Fruit fly (Drosophila melanogaster) whole organism, wandering third instar larva: ENCODE measurements around the gene CG31100.

Experiments
- CG32264 ChIP-seq: fragments of 200-800 bp; sonication (Bioruptor generic); optimal IDR thresholded peaks from 2 replicates; lab custom pipeline; 2016; ENCODE audit warnings: missing biosample characterization, missing genetic modification characterization
- CG9705 ChIP-seq: fragments of 200-800 bp; sonication (Bioruptor generic); optimal IDR thresholded peaks from 2 replicates; lab custom pipeline; 2018; ENCODE audit warnings: missing biosample characterization, mild to moderate bottlenecking, missing genetic modification characterization
- CrebA ChIP-seq: fragments of 200-800 bp; sonication (Bioruptor generic); optimal IDR thresholded peaks from 2 replicates; lab custom pipeline; 2016; ENCODE audit warnings: missing biosample characterization, mild to moderate bottlenecking, missing genetic modification characterization, borderline replicate concordance
- Dfd ChIP-seq: fragments of >200 bp; optimal IDR thresholded peaks from 2 replicates; lab custom pipeline; 2017; ENCODE audit warnings: missing biosample characterization, missing genetic modification characterization
- GATAd ChIP-seq: sonication (Bioruptor generic); optimal IDR thresholded peaks from 2 replicates; lab custom pipeline; 2016; ENCODE audit warnings: missing biosample characterization, missing genetic modification characterization
- HLH106 ChIP-seq: fragments of 200-800 bp; optimal IDR thresholded peaks from 3 replicates; lab custom pipeline; 2019; ENCODE audit warnings: missing biosample characterization, mild to moderate bottlenecking, missing genetic modification characterization, moderate library complexity
- Hnf4 ChIP-seq: fragments of 200-800 bp; sonication (Bioruptor generic); optimal IDR thresholded peaks from 2 replicates; lab custom pipeline; 2016; ENCODE audit warnings: missing biosample characterization, mild to moderate bottlenecking, missing genetic modification characterization
- Hr78 ChIP-seq: fragments of >200 bp; optimal IDR thresholded peaks from 2 replicates; lab custom pipeline; 2017; ENCODE audit warnings: missing biosample characterization, missing genetic modification characterization
- Jra ChIP-seq: sonication (Bioruptor generic); optimal IDR thresholded peaks from 2 replicates; lab custom pipeline; 2016; ENCODE audit warnings: missing biosample characterization, missing genetic modification characterization
- Mio ChIP-seq: sonication (Bioruptor generic); optimal IDR thresholded peaks from 2 replicates; lab custom pipeline; 2016; ENCODE audit warnings: missing biosample characterization, missing genetic modification characterization
- Myc ChIP-seq: fragments of >200 bp; optimal IDR thresholded peaks from 2 replicates; lab custom pipeline; 2017
- N ChIP-seq: fragments of >200 bp; optimal IDR thresholded peaks from 2 replicates; lab custom pipeline; 2018; ENCODE audit warnings: missing biosample characterization, missing external identifiers, missing genetic modification characterization
- OdsH ChIP-seq: fragments of 200-800 bp; sonication (Bioruptor generic); optimal IDR thresholded peaks from 2 replicates; lab custom pipeline; 2016; ENCODE audit warnings: missing biosample characterization, mild to moderate bottlenecking, missing genetic modification characterization
- Rel ChIP-seq, 2 experiments: fragments of 200-800 bp; sonication (Bioruptor generic) in 1 of 2; optimal IDR thresholded peaks; 2 replicates in 1 of 2; 3 replicates in 1 of 2; lab custom pipeline; 2016 to 2019; ENCODE audit warnings: mild to moderate bottlenecking in 2 of 2, missing biosample characterization in 2 of 2, missing genetic modification characterization in 2 of 2, moderate library complexity in 1 of 2
- Vsx2 ChIP-seq: fragments of 200-300, 225-300 bp; sonication (Bioruptor generic); optimal IDR thresholded peaks from 2 replicates; lab custom pipeline; 2018; ENCODE audit warnings: missing biosample characterization, missing genetic modification characterization; ENCODE audit not compliant: partially characterized antibody
- br ChIP-seq: fragments of 200-800 bp; sonication (Bioruptor generic); optimal IDR thresholded peaks from 2 replicates; lab custom pipeline; 2016; ENCODE audit warnings: missing biosample characterization, missing genetic modification characterization
- dl ChIP-seq, 2 experiments: fragments of 175-275, 200-275 bp in 1 of 2; fragments of 200-275 bp in 1 of 2; sonication (Bioruptor generic); optimal IDR thresholded peaks; lab custom pipeline; 2018; ENCODE audit warnings: mild to moderate bottlenecking in 2 of 2, missing biosample characterization in 2 of 2, missing genetic modification characterization in 2 of 2, moderate library complexity in 2 of 2; ENCODE audit not compliant: partially characterized antibody in 2 of 2, insufficient read depth in 1 of 2
- foxo ChIP-seq, 2 experiments: fragments of 200-800 bp; sonication (Bioruptor generic); optimal IDR thresholded peaks; 2 replicates in 1 of 2; 3 replicates in 1 of 2; lab custom pipeline; 2016 to 2017; ENCODE audit warnings: missing biosample characterization in 2 of 2, missing genetic modification characterization in 2 of 2
- fru ChIP-seq: fragments of 200-800 bp; sonication (Bioruptor generic); optimal IDR thresholded peaks from 3 replicates; lab custom pipeline; 2016; ENCODE audit warnings: missing biosample characterization, mild to moderate bottlenecking, missing genetic modification characterization
- h ChIP-seq: fragments of 200-800 bp; sonication (Bioruptor generic); optimal IDR thresholded peaks from 3 replicates; lab custom pipeline; 2016; ENCODE audit warnings: missing biosample characterization, mild to moderate bottlenecking, missing genetic modification characterization
- jim ChIP-seq: fragments of 175-275, 200-325 bp; sonication (Bioruptor generic); optimal IDR thresholded peaks from 2 replicates; lab custom pipeline; 2016; ENCODE audit warnings: missing biosample characterization, mild to moderate bottlenecking, missing genetic modification characterization
- lola ChIP-seq: fragments of >200 bp; optimal IDR thresholded peaks from 2 replicates; lab custom pipeline; 2017; ENCODE audit warnings: missing biosample characterization, missing genetic modification characterization
- pan ChIP-seq: fragments of >200 bp; optimal IDR thresholded peaks from 2 replicates; lab custom pipeline; 2017
- psq ChIP-seq: fragments of 200-800 bp; sonication (Bioruptor generic); optimal IDR thresholded peaks from 3 replicates; lab custom pipeline; 2017; ENCODE audit warnings: missing biosample characterization, mild to moderate bottlenecking, missing genetic modification characterization, moderate library complexity
- rgr ChIP-seq: fragments of 200-800 bp; sonication (Bioruptor generic); optimal IDR thresholded peaks from 3 replicates; lab custom pipeline; 2016; ENCODE audit warnings: missing biosample characterization, mild to moderate bottlenecking, missing genetic modification characterization
- sage ChIP-seq: fragments of 200-800 bp; sonication (Bioruptor generic); optimal IDR thresholded peaks from 2 replicates; lab custom pipeline; 2016; ENCODE audit warnings: missing biosample characterization, mild to moderate bottlenecking, missing genetic modification characterization
- sv ChIP-seq: fragments of 200-800 bp; sonication (Bioruptor generic); optimal IDR thresholded peaks from 3 replicates; lab custom pipeline; 2016; ENCODE audit warnings: missing biosample characterization, missing genetic modification characterization
- woc ChIP-seq: sonication (Bioruptor generic); optimal IDR thresholded peaks from 2 replicates; lab custom pipeline; 2016; ENCODE audit warnings: missing biosample characterization, mild to moderate bottlenecking, missing genetic modification characterization

CG31100 gene

DNA sequence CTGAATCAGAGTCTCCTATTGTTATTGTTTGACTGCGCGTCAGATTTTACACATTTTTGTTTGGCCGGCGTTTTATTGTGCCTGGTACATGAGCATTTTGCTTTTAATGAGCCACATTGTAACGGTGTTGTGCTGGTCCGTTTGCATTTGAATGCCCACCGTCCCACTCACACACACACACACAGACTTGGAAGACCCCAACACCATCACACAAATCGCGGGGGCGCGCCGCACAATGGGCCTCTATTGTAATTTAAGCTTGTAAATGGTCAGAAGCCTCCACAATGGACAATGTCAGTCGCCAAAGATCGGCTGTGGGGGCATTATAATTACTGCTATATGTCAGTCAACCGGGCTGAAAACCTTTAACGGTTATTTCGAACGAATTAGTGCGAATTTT is 47.1 kb downstream of the CG31100 start:
- no peak for TF ChIP-seq sv
- TF ChIP-seq rgr = no peak
- TF ChIP-seq Hr78 = no peak
- no peak for TF ChIP-seq h
- no peak for TF ChIP-seq jim (GFP tag; lab: Kevin White, UChicago)
- no peak for TF ChIP-seq Myc (lab: Kevin White, UChicago)
- TF ChIP-seq pan (lab: Kevin White, UChicago) = no peak
- no peak for TF ChIP-seq foxo (GFP tag; optimal IDR thresholded peaks at IDR 0.05; lab: Kevin White, UChicago)
- TF ChIP-seq Vsx2 (GFP tag; lab: Kevin White, UChicago) = no peak
- TF ChIP-seq GATAd (GFP tag; lab: Kevin White, UChicago) = no peak
- TF ChIP-seq sage (GFP tag; lab: Kevin White, UChicago) = no peak
- no peak for TF ChIP-seq CG32264 (GFP tag; lab: Kevin White, UChicago)
- TF ChIP-seq, all 38 proteins: peak for 0

DNA sequence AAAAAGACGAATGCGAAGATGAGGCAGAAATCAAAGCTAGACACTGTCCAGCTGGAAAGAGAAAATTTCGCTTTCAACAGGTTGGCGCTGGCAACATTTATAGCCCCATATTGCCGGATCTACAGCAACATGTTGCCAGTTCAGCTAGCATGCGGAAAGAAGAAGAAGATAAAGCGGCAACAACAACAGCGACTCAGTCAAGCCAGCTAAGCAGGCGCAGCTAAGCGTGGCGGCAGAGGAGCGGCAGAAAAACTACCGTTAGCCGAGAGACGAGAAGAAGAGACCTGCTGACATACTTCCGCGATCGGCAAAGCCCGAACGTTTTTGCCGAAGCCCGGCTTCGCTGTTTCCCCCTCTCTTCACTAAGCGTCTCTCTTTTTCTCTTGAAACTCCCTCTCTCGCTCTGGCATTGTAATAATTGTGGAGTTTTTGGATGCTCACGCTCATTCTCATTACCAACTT is 48.1 kb downstream of the CG31100 start:
- TF ChIP-seq sv (no peak), Hnf4 (GFP tag; lab: Kevin White, UChicago) (no peak), fru (GFP tag; lab: Kevin White, UChicago) (no peak), Dfd (no peak), jim (GFP tag; lab: Kevin White, UChicago) (no peak), Myc (lab: Kevin White, UChicago) (no peak), N (GFP tag; lab: Kevin White, UChicago) (no peak), rgr (no peak), CG9705 (no peak), HLH106 (tag; lab: Kevin White, UChicago) (no peak), GATAd (GFP tag; lab: Kevin White, UChicago) (no peak), Rel (GFP tag; optimal IDR thresholded peaks at IDR 0.05; lab: Kevin White, UChicago) (no peak), Rel (tag; optimal IDR thresholded peaks at IDR 0.05; lab: Kevin White, UChicago) (no peak), h (no peak), lola (GFP tag; lab: Kevin White, UChicago) (no peak), OdsH (GFP tag; lab: Kevin White, UChicago) (no peak), dl (GFP tag; optimal IDR thresholded peaks at IDR 0.05; lab: Kevin White, UChicago; ENCODE audit: insufficient read depth in 1 of 2, partially characterized antibody in 2 of 2) (no peak), CG32264 (GFP tag; lab: Kevin White, UChicago) (no peak), Jra (no peak), br (no peak), CrebA (GFP tag; lab: Kevin White, UChicago) (no peak)
- TF ChIP-seq, all 38 proteins: peak for 0

- no peak for TF ChIP-seq woc
These were observed 48.7 kb downstream of the CG31100 start for dm6 chr3R:8954515-8955358.

DNA sequence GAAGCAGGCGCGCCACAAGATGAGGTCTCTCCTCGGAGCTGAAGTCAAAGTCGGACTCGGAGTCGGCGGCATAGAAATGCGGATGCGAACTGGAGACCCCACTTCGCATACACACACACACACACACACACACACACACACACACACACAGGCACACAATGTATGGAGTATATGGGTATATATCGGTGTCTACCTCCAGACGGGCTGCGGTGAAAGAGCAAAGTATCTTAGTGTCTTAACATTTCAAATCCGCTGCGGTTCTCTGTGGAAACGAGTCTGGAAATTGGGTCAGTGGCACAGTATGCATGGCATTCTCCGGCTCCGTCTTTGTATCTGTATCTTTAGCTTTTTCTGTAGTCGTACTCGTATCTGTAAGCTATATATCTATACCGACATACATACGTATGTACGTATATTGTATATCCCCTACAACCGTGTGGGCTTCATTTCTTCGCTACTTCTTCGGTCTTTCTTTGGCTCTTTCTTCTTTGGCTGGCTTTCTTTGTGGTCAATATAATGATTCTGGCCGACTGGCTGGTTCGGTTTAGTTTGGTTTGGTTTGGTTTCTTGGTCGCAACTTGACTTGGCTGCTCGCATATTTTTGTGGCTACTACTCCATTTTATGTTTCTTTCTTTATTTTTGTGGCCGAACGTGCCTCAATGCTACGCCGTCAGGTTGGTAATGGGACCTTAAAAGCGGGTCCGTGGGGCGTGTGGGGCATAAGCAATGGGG is 54.0 kb downstream of the CG31100 start:
- no peak for TF ChIP-seq sage (GFP tag; lab: Kevin White, UChicago)
- TF ChIP-seq fru (GFP tag; lab: Kevin White, UChicago) = no peak
- TF ChIP-seq Dfd = peak; percentile 71
- no peak for TF ChIP-seq Hr78
- TF ChIP-seq psq (GFP tag; lab: Kevin White, UChicago) = peak; percentile 56
- TF ChIP-seq GATAd (GFP tag; lab: Kevin White, UChicago) = no peak
- TF ChIP-seq sv = no peak

- no peak for TF ChIP-seq Hnf4 (GFP tag; lab: Kevin White, UChicago)
- TF ChIP-seq Rel (GFP tag; optimal IDR thresholded peaks at IDR 0.05; lab: Kevin White, UChicago) = no peak
- no peak for TF ChIP-seq Rel (tag; optimal IDR thresholded peaks at IDR 0.05; lab: Kevin White, UChicago)
- no peak for TF ChIP-seq sv
- no peak for TF ChIP-seq Mio (GFP tag; lab: Kevin White, UChicago)
- TF ChIP-seq, all 38 proteins: peak for 0
These were observed 54.6 kb downstream of the CG31100 start for dm6 chr3R:8948855-8949254.
